Worm (Caenorhabditis elegans): ENCODE measurements around the gene sec-22.

DNA sequence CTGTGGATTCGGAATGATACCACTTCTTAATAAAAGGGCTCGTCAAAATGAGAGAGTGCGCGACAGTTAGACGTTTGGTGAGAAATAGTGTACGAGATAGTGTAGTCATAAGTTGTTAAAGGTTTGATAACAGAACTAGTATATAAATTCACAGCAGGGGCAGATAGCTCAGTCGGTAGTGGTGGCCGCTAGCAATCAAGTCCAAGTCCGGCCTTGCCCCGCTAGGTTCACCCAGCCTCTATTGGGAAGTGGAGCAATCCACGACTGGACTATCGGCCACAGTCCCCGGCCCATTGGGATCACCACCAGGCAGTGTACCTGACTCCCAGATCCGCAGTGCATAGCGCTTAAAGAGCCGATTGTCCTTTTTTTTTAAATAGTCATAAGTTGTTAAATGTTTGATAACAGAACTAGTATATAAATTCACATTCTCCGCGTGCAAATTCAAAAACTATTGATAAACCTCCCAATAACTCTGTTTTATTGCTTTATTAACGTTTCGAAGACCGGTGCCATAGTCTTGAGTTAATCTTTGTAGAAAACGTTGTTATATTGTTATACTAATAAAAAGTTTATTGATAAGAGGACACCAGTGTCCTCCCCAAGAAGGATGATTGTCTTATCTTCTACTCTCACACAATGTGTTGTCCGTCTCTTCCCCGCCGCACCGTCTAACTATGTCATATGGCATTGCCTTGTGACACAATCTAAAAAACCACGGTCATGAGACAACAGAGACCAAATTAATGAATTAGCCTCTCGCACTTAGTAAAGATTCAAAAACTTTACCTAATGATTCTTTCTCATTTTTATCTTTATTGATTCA, 24.5 kb upstream of the sec-22 start:
- TF ChIP-seq unc-62 (GFP tag; optimal IDR thresholded peaks at IDR 0.05) (no peak), mab-5 (tag; optimal IDR thresholded peaks at IDR 0.05) (no peak), egl-27 (tag; optimal IDR thresholded peaks at IDR 0.05) (peak; percentile 37), nhr-77 (tag; optimal IDR thresholded peaks at IDR 0.05) (no peak), lin-13 (GFP tag; optimal IDR thresholded peaks at IDR 0.05) (no peak), skn-1 (tag; optimal IDR thresholded peaks at IDR 0.05) (no peak), mbf-1 (tag; optimal IDR thresholded peaks at IDR 0.05) (no peak), gmeb-1 (tag; optimal IDR thresholded peaks at IDR 0.05) (peak; percentile 72), unc-39 (tag; optimal IDR thresholded peaks at IDR 0.05) (no peak), ZK546.5 (tag; optimal IDR thresholded peaks at IDR 0.05) (no peak), nhr-237 (tag; optimal IDR thresholded peaks at IDR 0.05) (no peak), alr-1 (tag; optimal IDR thresholded peaks at IDR 0.05) (no peak)
